Worm (Caenorhabditis elegans) whole organism, L2 larva: ENCODE data around the gene ins-7.

Experiments used
- ZK546.5 ChIP-seq: sonication (generic microtip); optimal IDR thresholded peaks from 2 replicates; lab custom pipeline; 2017; ENCODE audit warnings: missing biosample characterization, missing genetic modification characterization
- ama-1 ChIP-seq: fragments of 150-350 bp; optimal IDR thresholded peaks from 2 replicates; lab custom pipeline; 2018; ENCODE audit warnings: inconsistent platforms
- blmp-1 ChIP-seq: sonication (generic microtip); optimal IDR thresholded peaks from 2 replicates; lab custom pipeline; 2017; ENCODE audit warnings: missing genetic modification characterization, mild to moderate bottlenecking, missing compliant biosample characterization, antibody characterized with exemption, moderate library complexity; ENCODE audit not compliant: insufficient read depth
- ceh-16 ChIP-seq: fragments of 150-350 bp; optimal IDR thresholded peaks from 2 replicates; lab custom pipeline; 2014; ENCODE audit warnings: missing biosample characterization, missing genetic modification characterization
- ceh-82 ChIP-seq: fragments of 150-350 bp; optimal IDR thresholded peaks from 2 replicates; lab custom pipeline; 2014; ENCODE audit warnings: missing biosample characterization, missing genetic modification characterization
- dmd-4 ChIP-seq: sonication (generic microtip); optimal IDR thresholded peaks from 2 replicates; lab custom pipeline; 2017; ENCODE audit warnings: missing biosample characterization, missing genetic modification characterization
- gmeb-1 ChIP-seq: fragments of 150-350 bp; optimal IDR thresholded peaks from 2 replicates; lab custom pipeline; 2014; ENCODE audit warnings: missing biosample characterization, missing genetic modification characterization
- lin-11 ChIP-seq: fragments of 150-350 bp; sonication (generic microtip); optimal IDR thresholded peaks from 2 replicates; lab custom pipeline; 2014; ENCODE audit warnings: missing biosample characterization, missing genetic modification characterization, inconsistent platforms, mixed read lengths
- lin-13 ChIP-seq: fragments of 150-350 bp; optimal IDR thresholded peaks from 2 replicates; lab custom pipeline; 2014; ENCODE audit warnings: missing biosample characterization, missing genetic modification reagents, missing genetic modification characterization
- mbf-1 ChIP-seq: sonication (generic microtip); optimal IDR thresholded peaks from 2 replicates; lab custom pipeline; 2017; ENCODE audit warnings: missing biosample characterization, missing genetic modification characterization
- mdl-1 ChIP-seq, 2 experiments: fragments of 150-350 bp in 1 of 2; sonication (generic microtip) in 1 of 2; optimal IDR thresholded peaks; 2 replicates each; lab custom pipeline; 2017; ENCODE audit warnings: missing biosample characterization in 2 of 2, missing genetic modification characterization in 2 of 2
- nhr-11 ChIP-seq: fragments of 150-350 bp; optimal IDR thresholded peaks from 2 replicates; lab custom pipeline; 2014; ENCODE audit warnings: missing biosample characterization, missing genetic modification characterization
- nhr-21 ChIP-seq: fragments of 150-350 bp; optimal IDR thresholded peaks from 2 replicates; lab custom pipeline; 2014; ENCODE audit warnings: missing biosample characterization, missing genetic modification characterization
- nhr-237 ChIP-seq: fragments of 150-350 bp; optimal IDR thresholded peaks from 2 replicates; lab custom pipeline; 2014; ENCODE audit warnings: missing biosample characterization, missing genetic modification characterization
- nhr-25 ChIP-seq: fragments of 150-350 bp; sonication (generic microtip); optimal IDR thresholded peaks from 3 replicates; lab custom pipeline; 2014; ENCODE audit warnings: missing biosample characterization, missing genetic modification characterization
- peb-1 ChIP-seq: fragments of 150-350 bp; optimal IDR thresholded peaks from 2 replicates; lab custom pipeline; 2014; ENCODE audit warnings: missing biosample characterization, missing genetic modification characterization
- sem-4 ChIP-seq: fragments of 150-350 bp; optimal IDR thresholded peaks from 2 replicates; lab custom pipeline; 2014; ENCODE audit warnings: missing biosample characterization, missing genetic modification reagents, missing genetic modification characterization
- skn-1 ChIP-seq: sonication (generic microtip); optimal IDR thresholded peaks from 2 replicates; lab custom pipeline; 2017; ENCODE audit warnings: missing biosample characterization, missing genetic modification characterization
- sma-3 ChIP-seq: sonication (generic microtip); optimal IDR thresholded peaks from 2 replicates; lab custom pipeline; 2016; ENCODE audit warnings: missing genetic modification reagents, missing genetic modification characterization, missing compliant biosample characterization
- sma-9 ChIP-seq, 2 experiments: fragments of 150-350 bp in 1 of 2; sonication (generic microtip) in 1 of 2; optimal IDR thresholded peaks; 2 replicates each; lab custom pipeline; 2014 to 2016; ENCODE audit warnings: missing genetic modification characterization in 2 of 2, mild to moderate bottlenecking in 1 of 2, missing biosample characterization in 1 of 2, missing compliant biosample characterization in 1 of 2, missing genetic modification reagents in 1 of 2, moderate library complexity in 1 of 2
- snpc-4 ChIP-seq: fragments of 150-350 bp; optimal IDR thresholded peaks from 2 replicates; lab custom pipeline; 2014; ENCODE audit warnings: missing biosample characterization, missing genetic modification characterization
- unc-39 ChIP-seq: fragments of 150-350 bp; optimal IDR thresholded peaks from 2 replicates; lab custom pipeline; 2014; ENCODE audit warnings: missing biosample characterization, missing genetic modification characterization
- zag-1 ChIP-seq: fragments of 150-350 bp; optimal IDR thresholded peaks from 2 replicates; lab custom pipeline; 2014; ENCODE audit warnings: missing biosample characterization, missing genetic modification characterization
- ztf-11 ChIP-seq: sonication (generic microtip); optimal IDR thresholded peaks from 2 replicates; lab custom pipeline; 2017; ENCODE audit warnings: missing biosample characterization, missing genetic modification characterization

ins-7 gene

DNA sequence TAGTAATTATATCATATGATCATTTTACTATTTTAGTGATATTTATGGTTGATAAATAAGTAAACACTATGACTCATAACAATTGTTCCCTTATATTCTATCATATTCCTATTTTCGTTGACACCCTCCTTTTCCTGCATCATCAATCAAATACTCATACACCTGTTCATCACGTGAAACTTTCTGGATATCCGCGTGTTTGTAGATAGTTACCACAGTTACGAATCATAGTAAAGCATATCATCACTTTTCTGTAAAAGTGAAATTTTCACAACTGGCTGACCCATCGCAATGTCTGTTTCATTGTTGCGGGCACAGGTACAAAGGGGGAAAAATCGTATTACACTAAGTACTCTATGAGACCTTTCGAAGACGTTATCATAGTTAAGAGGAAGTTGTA is 48.8 kb downstream of the ins-7 start:
- peak; percentile 62 for TF ChIP-seq sma-3 (GFP tag; lab: Kevin White, UChicago)
- TF ChIP-seq blmp-1 (tag; lab: Kevin White, UChicago), result peak; percentile 54
- TF ChIP-seq skn-1, result no peak

DNA sequence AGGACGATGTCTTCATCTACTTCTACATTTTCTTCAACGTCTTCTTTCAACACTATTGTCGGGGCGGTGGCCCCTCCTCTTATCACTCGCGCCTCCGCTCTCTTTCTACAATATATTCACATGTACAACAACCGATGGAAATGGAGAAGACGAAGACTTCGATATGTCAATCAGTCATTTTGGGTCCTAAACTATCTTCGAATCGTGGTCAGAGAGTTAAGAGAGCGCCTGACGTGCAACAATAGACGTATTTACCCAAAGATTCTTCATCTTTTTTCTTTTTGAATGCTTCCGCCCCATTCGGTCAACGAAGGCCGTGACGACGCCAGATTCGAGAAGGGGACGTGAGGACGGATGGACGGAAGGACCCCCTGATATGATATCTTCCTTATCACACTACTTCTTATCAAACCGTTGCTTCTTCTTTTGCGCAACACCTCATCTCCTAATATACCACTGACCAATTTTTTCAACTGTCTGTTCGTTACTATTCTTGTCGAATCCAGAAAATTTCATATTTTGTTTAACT is 49.6 kb downstream of the ins-7 start:
- TF ChIP-seq lin-11 (tag; lab: Kevin White, UChicago), result no peak
- no peak for TF ChIP-seq blmp-1 (tag; lab: Kevin White, UChicago)
- TF ChIP-seq sma-3 (GFP tag; lab: Kevin White, UChicago), result peak; percentile 15
- TF ChIP-seq unc-39, result no peak
- TF ChIP-seq mdl-1 (tag; optimal IDR thresholded peaks at IDR 0.05; lab: Kevin White, UChicago), result no peak
- TF ChIP-seq peb-1 (tag; lab: Kevin White, UChicago), result no peak
- no peak for TF ChIP-seq dmd-4 (tag; lab: Kevin White, UChicago)
- TF ChIP-seq sma-9 (GFP tag; optimal IDR thresholded peaks at IDR 0.05; lab: Kevin White, UChicago), result peak; percentile 53
- no peak for TF ChIP-seq sma-9 (tag; optimal IDR thresholded peaks at IDR 0.05; lab: Kevin White, UChicago)
- no peak for TF ChIP-seq snpc-4
- TF ChIP-seq zag-1 (tag; lab: Kevin White, UChicago), result no peak
- peak; percentile 4 for TF ChIP-seq nhr-25 (tag; lab: Kevin White, UChicago)
- TF ChIP-seq, all 48 proteins: peak for 3

DNA sequence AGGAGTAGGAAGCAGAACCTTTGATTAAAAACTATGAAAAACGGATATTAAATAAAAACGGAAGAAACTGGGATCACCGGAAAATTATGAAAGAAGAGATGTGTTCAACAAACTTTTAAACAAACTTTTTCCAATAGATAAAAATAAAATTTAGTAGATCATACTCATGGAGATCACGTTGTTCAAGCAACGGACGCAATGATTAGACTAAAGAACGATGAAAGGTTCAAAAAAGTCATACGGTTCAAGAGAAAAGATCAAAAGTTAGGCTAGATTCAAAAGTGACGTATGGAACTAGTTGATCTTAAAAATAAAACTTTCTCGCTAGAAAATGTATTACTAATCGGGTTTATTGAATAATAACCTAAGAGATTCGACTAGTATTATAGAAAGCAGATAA is 50.6 kb downstream of the ins-7 start:
- TF ChIP-seq blmp-1 (tag; lab: Kevin White, UChicago) (peak; percentile 40), ZK546.5 (tag; lab: Kevin White, UChicago) (no peak), mbf-1 (tag; lab: Kevin White, UChicago) (no peak), ama-1 (no peak), unc-39 (no peak), nhr-237 (tag; lab: Kevin White, UChicago) (no peak), nhr-21 (tag; lab: Kevin White, UChicago) (peak; percentile 28), snpc-4 (no peak), lin-13 (GFP tag; lab: Kevin White, UChicago) (no peak), ceh-82 (tag; lab: Kevin White, UChicago) (no peak), gmeb-1 (tag; lab: Kevin White, UChicago) (no peak), nhr-11 (tag; lab: Kevin White, UChicago) (no peak), sma-9 (GFP tag; optimal IDR thresholded peaks at IDR 0.05; lab: Kevin White, UChicago) (peak; percentile 58), sma-9 (tag; optimal IDR thresholded peaks at IDR 0.05; lab: Kevin White, UChicago) (no peak), ceh-16 (tag; lab: Kevin White, UChicago) (no peak), lin-11 (tag; lab: Kevin White, UChicago) (no peak), sem-4 (tag; lab: Kevin White, UChicago) (no peak), ztf-11 (no peak)
